Worm (Caenorhabditis elegans): ENCODE measurements around the gene popl-7.

The popl-7 gene

ce11 chrIV:13395255-13395654 lies 24.8 kb downstream of the popl-7 start:
- no peak for TF ChIP-seq Y53F4B.3 (GFP tag; IDR thresholded peaks at IDR 0.05)
- TF ChIP-seq zim-3 (tag; optimal IDR thresholded peaks at IDR 0.05), result no peak
- no peak for TF ChIP-seq F39B2.1 (GFP tag; IDR thresholded peaks at IDR 0.05)
- TF ChIP-seq cebp-2 (GFP tag; IDR thresholded peaks at IDR 0.05), result 0 out of 2 replicates have a peak, but pooled peaks have one; percentile 6
- no peak for TF ChIP-seq F57A8.1 (GFP tag; optimal IDR thresholded peaks at IDR 0.05)
- TF ChIP-seq T07F8.4 (tag; optimal IDR thresholded peaks at IDR 0.05), result no peak
- TF ChIP-seq nfya-1 (tag; optimal IDR thresholded peaks at IDR 0.05; ENCODE audit: borderline replicate concordance, insufficient read depth), result no peak
- TF ChIP-seq dpl-1 (GFP tag; optimal IDR thresholded peaks at IDR 0.05), result no peak
- TF ChIP-seq B0261.1 (tag; optimal IDR thresholded peaks at IDR 0.05), result no peak
- TF ChIP-seq akir-1 (GFP tag; optimal IDR thresholded peaks at IDR 0.05), result no peak
- TF ChIP-seq lir-1 (GFP tag; conservative IDR thresholded peaks at IDR 0.05), result peak; percentile 44; the same call in 1 of the 2 replicates
- TF ChIP-seq let-607 (tag; optimal IDR thresholded peaks at IDR 0.05), result peak in 1 of 2 experiments; percentile 49
- no peak for TF ChIP-seq ceh-58 (GFP tag; IDR thresholded peaks at IDR 0.05)
- TF ChIP-seq mes-4 (tag; optimal IDR thresholded peaks at IDR 0.05), result no peak
- TF ChIP-seq chd-7 (tag; optimal IDR thresholded peaks at IDR 0.05), result peak; percentile 88
- no peak for TF ChIP-seq aptf-3 (GFP tag; IDR thresholded peaks at IDR 0.05)
- 0 out of 2 replicates have a peak, but pooled peaks have one; percentile 51 for TF ChIP-seq nfyb-1 (GFP tag; IDR thresholded peaks at IDR 0.05)
- TF ChIP-seq K12H6.12 (tag; optimal IDR thresholded peaks at IDR 0.05), result peak; percentile 82
- TF ChIP-seq Y53G8AR.9 (GFP tag; conservative IDR thresholded peaks at IDR 0.05), result no peak
- TF ChIP-seq ceh-100 (GFP tag; IDR thresholded peaks at IDR 0.05), result no peak
- no peak for TF ChIP-seq tbx-9 (tag; optimal IDR thresholded peaks at IDR 0.05; ENCODE audit: borderline replicate concordance)
- no peak for TF ChIP-seq snpc-3.4 (tag; optimal IDR thresholded peaks at IDR 0.05)
- TF ChIP-seq nhr-90 (tag; optimal IDR thresholded peaks at IDR 0.05), result no peak
- no peak for TF ChIP-seq Y67H2A.10 (GFP tag; conservative IDR thresholded peaks at IDR 0.05)
- TF ChIP-seq bed-2 (GFP tag; IDR thresholded peaks at IDR 0.05), result no peak
- peak; percentile 84 for TF ChIP-seq ceh-27 (GFP tag; optimal IDR thresholded peaks at IDR 0.05)
- no peak for TF ChIP-seq hlh-26 (GFP tag; conservative IDR thresholded peaks at IDR 0.05)
- no peak for TF ChIP-seq mel-28 (tag; optimal IDR thresholded peaks at IDR 0.05; ENCODE audit: borderline replicate concordance)
- TF ChIP-seq ccch-3 (GFP tag; optimal IDR thresholded peaks at IDR 0.05), result no peak
- no peak for TF ChIP-seq attf-3 (GFP tag; conservative IDR thresholded peaks at IDR 0.05)
- peak; percentile 97 for TF ChIP-seq zfh-2 (GFP tag; conservative IDR thresholded peaks at IDR 0.05)
- TF ChIP-seq ama-1 (optimal IDR thresholded peaks at IDR 0.05), result no peak
- TF ChIP-seq ama-1 (GFP tag; optimal IDR thresholded peaks at IDR 0.05), result no peak
- no peak for TF ChIP-seq xnd-1 (tag; optimal IDR thresholded peaks at IDR 0.05)
- TF ChIP-seq efl-1 (GFP tag; optimal IDR thresholded peaks at IDR 0.05), result no peak
- no peak for TF ChIP-seq let-526 (GFP tag; IDR thresholded peaks at IDR 0.05)
- no peak for TF ChIP-seq nhr-120 (GFP tag; IDR thresholded peaks at IDR 0.05)
- TF ChIP-seq ztf-25 (GFP tag; IDR thresholded peaks at IDR 0.05), result no peak; the same call in 1 of the 2 replicates
- TF ChIP-seq sptf-2 (GFP tag; optimal IDR thresholded peaks at IDR 0.05), result no peak
- peak; percentile 85 for TF ChIP-seq somi-1 (GFP tag; optimal IDR thresholded peaks at IDR 0.05)
- peak; percentile 19 for TF ChIP-seq F22D6.2 (tag; optimal IDR thresholded peaks at IDR 0.05)
- TF ChIP-seq tbp1 (GFP tag; optimal IDR thresholded peaks at IDR 0.05), result peak; percentile 57
- no peak for TF ChIP-seq F10E7.11 (tag; optimal IDR thresholded peaks at IDR 0.05)
- TF ChIP-seq atf-7 (tag; optimal IDR thresholded peaks at IDR 0.05), result peak; percentile 82
- TF ChIP-seq ztf-3 (GFP tag; optimal IDR thresholded peaks at IDR 0.05), result peak; percentile 39
- peak; percentile 75 for TF ChIP-seq B0336.3 (GFP tag; IDR thresholded peaks at IDR 0.05)
- TF ChIP-seq aptf-2 (GFP tag; conservative IDR thresholded peaks at IDR 0.05), result no peak
- no peak for TF ChIP-seq attf-6 (GFP tag; IDR thresholded peaks at IDR 0.05)
- TF ChIP-seq tlf-1 (GFP tag; optimal IDR thresholded peaks at IDR 0.05), result no peak
- TF ChIP-seq C06A6.2 (GFP tag; conservative IDR thresholded peaks at IDR 0.05), result peak; percentile 77; the same call in 1 of the 2 replicates

Measured in whole organism, young adult.